Fruit fly (Drosophila melanogaster): Measurements from ENCODE around the gene CG3176.

Gene CG3176

dm6 chrX:497425-497824 is 15.8 kb downstream of the CG3176 start:
- TF ChIP-seq svp (GFP tag) (peak; percentile 89), CG10669 (GFP tag; optimal IDR thresholded peaks at IDR 0.05) (no peak)

- TF ChIP-seq Sox14 (GFP tag; optimal IDR thresholded peaks at IDR 0.05) (no peak), OdsH (GFP tag; optimal IDR thresholded peaks at IDR 0.05) (no peak), Blimp-1 (GFP tag; optimal IDR thresholded peaks at IDR 0.05) (no peak), fd85E (GFP tag; optimal IDR thresholded peaks at IDR 0.05) (no peak), CG31627 (GFP tag; optimal IDR thresholded peaks at IDR 0.05) (no peak), Hr39 (GFP tag; optimal IDR thresholded peaks at IDR 0.05) (no peak), acj6 (GFP tag; optimal IDR thresholded peaks at IDR 0.05) (no peak), Met (GFP tag; optimal IDR thresholded peaks at IDR 0.05) (no peak), topi (GFP tag; optimal IDR thresholded peaks at IDR 0.05) (no peak), CG7368 (GFP tag; optimal IDR thresholded peaks at IDR 0.05) (no peak), lz (GFP tag; optimal IDR thresholded peaks at IDR 0.05) (no peak), CG10669 (GFP tag; optimal IDR thresholded peaks at IDR 0.05) (no peak), vri (GFP tag; optimal IDR thresholded peaks at IDR 0.05) (no peak), Eip93F (GFP tag; optimal IDR thresholded peaks at IDR 0.05) (no peak), dsx (GFP tag; optimal IDR thresholded peaks at IDR 0.05; ENCODE audit: poor library complexity, severe bottlenecking) (no peak), Lpt (GFP tag; optimal IDR thresholded peaks at IDR 0.05) (no peak), CG4318 (GFP tag; optimal IDR thresholded peaks at IDR 0.05) (no peak), net (GFP tag; optimal IDR thresholded peaks at IDR 0.05) (no peak)
Observed at dm6 chrX:498434-498833, 16.8 kb downstream of the CG3176 start.

DNA sequence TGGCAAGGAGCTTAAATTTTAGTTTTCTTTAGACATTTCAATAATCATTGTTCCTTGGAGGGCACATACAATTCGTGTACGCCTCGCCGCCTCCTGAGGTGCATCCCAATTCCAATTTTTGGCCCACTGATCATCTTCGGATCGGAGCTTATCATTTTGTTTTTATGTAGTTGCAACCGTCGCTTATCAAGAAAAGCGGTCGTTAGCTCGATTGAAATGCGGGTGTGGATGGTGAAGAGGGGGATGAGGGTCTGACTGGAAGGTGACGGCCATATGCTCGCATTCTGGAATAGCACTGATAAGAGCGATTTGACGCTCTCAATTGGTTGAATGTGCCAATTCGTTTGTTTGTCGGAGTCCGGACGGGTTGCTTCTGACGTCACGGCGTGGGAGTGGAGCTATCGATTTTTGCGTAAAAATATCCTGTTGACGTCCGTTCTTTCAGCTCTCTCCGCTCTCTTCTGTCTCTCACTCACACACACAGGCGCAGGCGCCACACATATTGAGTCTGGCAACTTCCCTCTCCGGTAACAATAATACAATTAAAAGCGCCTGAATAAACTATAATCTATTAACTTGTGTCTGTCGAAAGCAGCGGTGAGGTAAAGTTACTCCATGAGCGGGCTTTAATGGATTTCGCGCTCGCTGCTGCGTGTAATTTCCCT is 17.4 kb downstream of the CG3176 start:
- TF ChIP-seq cyc (GFP tag; optimal IDR thresholded peaks at IDR 0.05) (no peak), CG7368 (GFP tag; optimal IDR thresholded peaks at IDR 0.05) (no peak), svp (GFP tag) (peak; percentile 82), vri (GFP tag; optimal IDR thresholded peaks at IDR 0.05) (no peak)

DNA sequence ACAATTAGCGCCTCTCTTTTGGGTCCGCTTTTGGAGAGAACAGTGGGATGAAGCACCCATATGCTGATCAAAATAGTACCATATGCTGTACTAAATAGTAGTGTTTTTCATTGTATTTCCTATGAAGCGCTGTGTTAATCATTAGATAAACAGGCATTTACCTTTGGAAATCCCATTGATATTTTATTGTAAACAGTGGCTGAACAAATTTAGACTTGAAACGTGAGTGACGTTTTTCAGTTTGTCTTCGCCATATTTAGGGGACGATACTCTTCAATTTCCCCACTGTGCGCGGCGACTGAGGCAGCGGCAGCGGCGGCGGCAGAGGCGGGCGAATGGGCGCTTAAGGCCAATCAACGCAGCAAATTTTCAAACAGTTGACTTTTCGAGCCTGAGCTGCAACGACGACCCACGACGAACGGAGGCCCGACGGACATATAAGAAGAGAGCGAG is 18.0 kb downstream of the CG3176 start:
- TF ChIP-seq ss (GFP tag; optimal IDR thresholded peaks at IDR 0.05) (peak; percentile 14 to 63), svp (GFP tag) (peak; percentile 90), CG16779 (tag; optimal IDR thresholded peaks at IDR 0.05) (peak; percentile 41), salr (GFP tag; optimal IDR thresholded peaks at IDR 0.05) (peak in 1 of 2 experiments; percentile 24), Eip93F (GFP tag; optimal IDR thresholded peaks at IDR 0.05) (peak; percentile 4), CG6854 (GFP tag; optimal IDR thresholded peaks at IDR 0.05) (peak; percentile 7), Blimp-1 (GFP tag; optimal IDR thresholded peaks at IDR 0.05) (peak; percentile 34), CG31627 (GFP tag; optimal IDR thresholded peaks at IDR 0.05) (peak; percentile 67), CG6163 (GFP tag; IDR thresholded peaks at IDR 0.05) (peak; percentile 60; the same call in 2 of the 3 replicates), Sox15 (GFP tag; optimal IDR thresholded peaks at IDR 0.05) (peak; percentile 53), spab (GFP tag; optimal IDR thresholded peaks at IDR 0.05) (peak; percentile 50), CG9139 (GFP tag; optimal IDR thresholded peaks at IDR 0.05) (no peak), Ets96B (tag; optimal IDR thresholded peaks at IDR 0.05) (peak; percentile 72), achi (GFP tag; optimal IDR thresholded peaks at IDR 0.05) (peak; percentile 68), Smox (GFP tag; optimal IDR thresholded peaks at IDR 0.05) (no peak), fd85E (GFP tag; optimal IDR thresholded peaks at IDR 0.05) (peak; percentile 3), topi (GFP tag; optimal IDR thresholded peaks at IDR 0.05) (peak; percentile 79), CG6808 (GFP tag; optimal IDR thresholded peaks at IDR 0.05) (peak; percentile 71), CG10631 (GFP tag; optimal IDR thresholded peaks at IDR 0.05) (peak; percentile 51), CG15336 (GFP tag; IDR thresholded peaks at IDR 0.05) (peak; percentile 82), CG3919 (GFP tag; optimal IDR thresholded peaks at IDR 0.05) (no peak), dsx (GFP tag; optimal IDR thresholded peaks at IDR 0.05; ENCODE audit: poor library complexity, severe bottlenecking) (peak; percentile 70), CG6276 (GFP tag; optimal IDR thresholded peaks at IDR 0.05) (peak; percentile 86), Sox102F (GFP tag; optimal IDR thresholded peaks at IDR 0.05) (no peak), Met (GFP tag; optimal IDR thresholded peaks at IDR 0.05) (no peak), CG34406 (GFP tag; optimal IDR thresholded peaks at IDR 0.05) (peak; percentile 64), Hr39 (GFP tag; optimal IDR thresholded peaks at IDR 0.05) (no peak), esn (GFP tag; optimal IDR thresholded peaks at IDR 0.05) (peak; percentile 73), Gug (GFP tag; IDR thresholded peaks at IDR 0.05) (peak; percentile 59; the same call in 1 of the 2 replicates), net (GFP tag; optimal IDR thresholded peaks at IDR 0.05) (peak; percentile 83), cyc (GFP tag; optimal IDR thresholded peaks at IDR 0.05) (peak; percentile 70), acj6 (GFP tag; optimal IDR thresholded peaks at IDR 0.05) (peak; percentile 68), lz (GFP tag; optimal IDR thresholded peaks at IDR 0.05) (peak; percentile 72), CG3032 (tag; optimal IDR thresholded peaks at IDR 0.05) (peak; percentile 71), CG4318 (GFP tag; optimal IDR thresholded peaks at IDR 0.05) (peak; percentile 82), Eip75B (GFP tag; optimal IDR thresholded peaks at IDR 0.05) (no peak)
